Fruit fly (Drosophila melanogaster) whole organism: ENCODE results near the gene CG34334.

ENCODE experiments used
- EcR ChIP-seq, 2 experiments: fragments of >200 bp; optimal IDR thresholded peaks; 2 replicates each; lab custom pipeline; 2017; ENCODE audit warnings: missing biosample characterization in 2 of 2, missing genetic modification characterization in 2 of 2, missing genetic modification reagents in 2 of 2
- pan ChIP-seq: fragments of >200 bp; optimal IDR thresholded peaks from 2 replicates; lab custom pipeline; 2017
- psq ChIP-seq: fragments of >200 bp; optimal IDR thresholded peaks from 2 replicates; lab custom pipeline; 2017
- usp ChIP-seq: fragments of >200 bp; optimal IDR thresholded peaks from 2 replicates; lab custom pipeline; 2017; ENCODE audit warnings: missing biosample characterization, missing genetic modification characterization, mixed read lengths

DNA sequence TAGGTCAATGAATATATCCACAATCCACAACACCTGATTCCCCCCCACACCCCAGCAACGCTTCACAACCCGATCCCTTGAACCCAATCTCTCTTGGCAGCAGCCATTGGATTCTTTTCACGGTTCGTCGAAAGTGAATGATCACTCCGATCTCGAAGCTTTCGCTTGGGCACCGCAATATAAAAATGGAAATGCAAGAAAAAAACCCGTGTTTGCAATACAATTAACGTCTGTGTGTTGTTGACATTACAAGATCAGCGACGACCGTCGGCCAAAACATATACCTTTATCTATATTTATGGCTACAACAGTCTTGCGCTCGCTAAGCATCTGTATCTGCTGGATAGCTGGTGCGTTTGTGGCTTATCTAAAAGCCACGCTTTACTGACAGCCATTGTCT is 35.3 kb upstream of the CG34334 start:
- TF ChIP-seq psq (lab: Kevin White, UChicago) = no peak
- no peak for TF ChIP-seq EcR (GFP tag; optimal IDR thresholded peaks at IDR 0.05; lab: Kevin White, UChicago)
- TF ChIP-seq usp (GFP tag; lab: Kevin White, UChicago) = no peak
- no peak for TF ChIP-seq pan (lab: Kevin White, UChicago)
